Worm (Caenorhabditis elegans) whole organism, late embryonic: ENCODE data around the gene srj-26.

Experiments
- C08G9.2 ChIP-seq: sonication (generic microtip); optimal IDR thresholded peaks from 2 replicates; lab custom pipeline; 2016; ENCODE audit warnings: mild to moderate bottlenecking, missing genetic modification characterization, moderate library complexity, missing compliant biosample characterization
- K02D7.2 ChIP-seq: sonication (generic microtip); optimal IDR thresholded peaks from 2 replicates; lab custom pipeline; 2017; ENCODE audit warnings: mild to moderate bottlenecking, missing genetic modification characterization, missing compliant biosample characterization
- K09A11.1 ChIP-seq: sonication (generic microtip); optimal IDR thresholded peaks from 2 replicates; lab custom pipeline; 2017; ENCODE audit warnings: antibody characterized with exemption, mild to moderate bottlenecking, missing genetic modification characterization, missing compliant biosample characterization; ENCODE audit not compliant: insufficient read depth
- Y22D7AL.16 ChIP-seq: sonication (generic microtip); optimal IDR thresholded peaks from 2 replicates; lab custom pipeline; 2016; ENCODE audit warnings: missing genetic modification characterization, missing compliant biosample characterization
- ama-1 ChIP-seq: fragments of 150-350 bp; optimal IDR thresholded peaks from 2 replicates; lab custom pipeline; 2014
- ceh-18 ChIP-seq: sonication (generic microtip); optimal IDR thresholded peaks from 2 replicates; lab custom pipeline; 2016; ENCODE audit warnings: missing genetic modification characterization, missing compliant biosample characterization
- ceh-2 ChIP-seq: sonication (generic microtip); optimal IDR thresholded peaks from 2 replicates; lab custom pipeline; 2016; ENCODE audit warnings: missing genotype, missing genetic modification characterization, missing compliant biosample characterization
- ceh-22 ChIP-seq: sonication (generic microtip); optimal IDR thresholded peaks from 2 replicates; lab custom pipeline; 2017; ENCODE audit warnings: missing biosample characterization, missing genetic modification characterization
- ceh-31 ChIP-seq: sonication (generic microtip); optimal IDR thresholded peaks from 2 replicates; lab custom pipeline; 2016; ENCODE audit warnings: missing genetic modification characterization, missing compliant biosample characterization
- che-1 ChIP-seq: sonication (generic microtip); optimal IDR thresholded peaks from 2 replicates; lab custom pipeline; 2016; ENCODE audit warnings: mild to moderate bottlenecking, missing genetic modification characterization, missing compliant biosample characterization
- dve-1 ChIP-seq: sonication (generic microtip); optimal IDR thresholded peaks from 2 replicates; lab custom pipeline; 2017; ENCODE audit warnings: antibody characterized with exemption, mild to moderate bottlenecking, missing genetic modification characterization, missing compliant biosample characterization
- elt-2 ChIP-seq: sonication (generic microtip); optimal IDR thresholded peaks from 2 replicates; lab custom pipeline; 2016; ENCODE audit warnings: missing genetic modification reagents, missing genetic modification characterization, missing compliant biosample characterization
- elt-4 ChIP-seq: sonication (generic microtip); optimal IDR thresholded peaks from 2 replicates; lab custom pipeline; 2016; ENCODE audit warnings: missing genetic modification characterization, missing compliant biosample characterization
- ets-4 ChIP-seq: sonication (generic microtip); optimal IDR thresholded peaks from 2 replicates; lab custom pipeline; 2016; ENCODE audit warnings: missing genetic modification characterization, missing compliant biosample characterization
- fax-1 ChIP-seq: sonication (generic microtip); optimal IDR thresholded peaks from 2 replicates; lab custom pipeline; 2016; ENCODE audit warnings: missing genotype, missing genetic modification characterization, missing compliant biosample characterization
- gmeb-2 ChIP-seq: sonication (generic microtip); optimal IDR thresholded peaks from 2 replicates; lab custom pipeline; 2016; ENCODE audit warnings: missing genetic modification characterization, inconsistent platforms, missing compliant biosample characterization
- hlh-13 ChIP-seq: fragments of 200-800 bp; sonication (Bioruptor generic); optimal IDR thresholded peaks from 2 replicates; lab custom pipeline; 2018; ENCODE audit warnings: mild to moderate bottlenecking, missing genetic modification characterization, missing compliant biosample characterization
- hlh-15 ChIP-seq: sonication (generic microtip); optimal IDR thresholded peaks from 2 replicates; lab custom pipeline; 2016; ENCODE audit warnings: missing genetic modification characterization, missing compliant biosample characterization
- lin-11 ChIP-seq: fragments of 200-800 bp; sonication (Bioruptor generic); optimal IDR thresholded peaks from 2 replicates; lab custom pipeline; 2018; ENCODE audit warnings: mild to moderate bottlenecking, missing genetic modification characterization, missing compliant biosample characterization
- nfya-1 ChIP-seq: sonication (generic microtip); optimal IDR thresholded peaks from 2 replicates; lab custom pipeline; 2017; ENCODE audit warnings: missing genetic modification characterization, mild to moderate bottlenecking, missing compliant biosample characterization, antibody characterized with exemption, moderate library complexity
- pag-3 ChIP-seq: sonication (generic microtip); optimal IDR thresholded peaks from 2 replicates; lab custom pipeline; 2016; ENCODE audit warnings: missing compliant biosample characterization, missing genetic modification characterization, borderline replicate concordance
- pat-9 ChIP-seq: fragments of 200-800 bp; sonication (Bioruptor generic); optimal IDR thresholded peaks from 2 replicates; lab custom pipeline; 2018; ENCODE audit warnings: mild to moderate bottlenecking, missing genetic modification characterization, moderate library complexity, missing compliant biosample characterization
- pax-1 ChIP-seq: fragments of 150-350 bp; optimal IDR thresholded peaks from 2 replicates; lab custom pipeline; 2014; ENCODE audit warnings: missing biosample characterization, missing genetic modification characterization
- pha-2 ChIP-seq: sonication (generic microtip); optimal IDR thresholded peaks from 2 replicates; lab custom pipeline; 2017; ENCODE audit warnings: mild to moderate bottlenecking, missing genetic modification characterization, missing compliant biosample characterization
- pros-1 ChIP-seq: fragments of 150-350 bp; optimal IDR thresholded peaks from 2 replicates; lab custom pipeline; 2014; ENCODE audit warnings: missing biosample characterization, missing genetic modification reagents, missing genetic modification characterization
- ref-2 ChIP-seq: sonication (generic microtip); optimal IDR thresholded peaks from 2 replicates; lab custom pipeline; 2016; ENCODE audit warnings: missing genetic modification characterization, missing compliant biosample characterization
- rnt-1 ChIP-seq: sonication (generic microtip); optimal IDR thresholded peaks from 2 replicates; lab custom pipeline; 2016; ENCODE audit warnings: missing genetic modification characterization, missing compliant biosample characterization
- sox-2 ChIP-seq: fragments of 200-800 bp; sonication (Bioruptor generic); IDR thresholded peaks from 2 replicates; pipeline ENCODE4 v1.3.6; 2022; ENCODE audit warnings: missing genetic modification reagents, missing genetic modification characterization, missing compliant biosample characterization
- sox-4 ChIP-seq: sonication (generic microtip); optimal IDR thresholded peaks from 2 replicates; lab custom pipeline; 2017; ENCODE audit warnings: mild to moderate bottlenecking, missing genetic modification characterization, inconsistent platforms, missing compliant biosample characterization
- tbx-2 ChIP-seq: sonication (generic microtip); optimal IDR thresholded peaks from 2 replicates; lab custom pipeline; 2016; ENCODE audit warnings: missing genetic modification characterization, missing compliant biosample characterization
- tbx-7 ChIP-seq: sonication (generic microtip); optimal IDR thresholded peaks from 2 replicates; lab custom pipeline; 2016; ENCODE audit warnings: missing genotype, missing genetic modification characterization, missing compliant biosample characterization
- ttx-3 ChIP-seq: sonication (generic microtip); optimal IDR thresholded peaks from 2 replicates; lab custom pipeline; 2016; ENCODE audit warnings: missing genetic modification reagents, missing genetic modification characterization, missing compliant biosample characterization

Gene srj-26

DNA sequence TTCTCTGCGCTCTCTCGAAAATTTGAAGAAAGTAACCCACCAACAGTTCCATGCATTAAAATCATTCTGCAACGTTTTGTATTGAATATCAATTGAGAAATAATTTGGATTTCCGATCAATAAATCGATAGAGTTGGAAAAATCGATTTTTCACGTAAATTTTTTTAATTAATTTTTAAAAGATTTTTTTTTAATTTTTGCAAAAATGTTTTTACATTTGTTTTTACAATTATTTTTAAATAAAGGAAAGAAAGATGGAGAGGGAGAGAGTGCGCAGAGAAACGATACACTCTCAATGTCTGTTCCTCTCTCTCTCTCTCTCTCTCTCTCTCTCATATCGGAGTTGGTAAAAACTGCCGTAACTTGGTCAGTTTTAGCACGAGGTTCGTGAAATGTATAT, 4.6 kb downstream of the srj-26 start, which contains the start of gene ZK262.19:
Gene ZK262.19 (minus strand): TSS at position 101 of the 400 bp plus-strand sequence.
- no peak for TF ChIP-seq ceh-31 (tag; lab: Kevin White, UChicago)

DNA sequence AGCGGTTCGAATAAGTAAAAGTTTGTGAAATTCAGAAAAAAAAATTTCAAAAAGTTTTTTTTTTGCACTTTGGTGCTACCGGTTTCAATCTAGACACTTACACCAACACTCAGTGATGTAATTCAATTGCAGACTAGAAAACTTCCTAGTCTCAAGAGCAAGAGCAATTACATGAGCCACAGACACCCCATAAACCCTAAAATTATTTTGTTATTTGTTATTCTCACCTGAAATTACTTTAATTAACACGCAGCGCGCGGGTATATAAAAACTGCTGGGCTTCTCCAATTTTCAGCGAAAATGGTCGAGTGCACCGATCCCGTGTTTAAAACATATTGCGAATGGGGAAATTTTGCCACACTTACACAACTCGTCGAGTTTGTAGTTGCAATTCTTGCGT, 5.4 kb downstream of the srj-26 start, which contains the start of gene srw-83:
Gene srw-83 (plus strand): TSS at position 301 of the 400 bp plus-strand sequence.
- no peak for TF ChIP-seq ets-4
- TF ChIP-seq gmeb-2, result no peak
- no peak for TF ChIP-seq sox-4 (tag; lab: Kevin White, UChicago)
- no peak for TF ChIP-seq dve-1

DNA sequence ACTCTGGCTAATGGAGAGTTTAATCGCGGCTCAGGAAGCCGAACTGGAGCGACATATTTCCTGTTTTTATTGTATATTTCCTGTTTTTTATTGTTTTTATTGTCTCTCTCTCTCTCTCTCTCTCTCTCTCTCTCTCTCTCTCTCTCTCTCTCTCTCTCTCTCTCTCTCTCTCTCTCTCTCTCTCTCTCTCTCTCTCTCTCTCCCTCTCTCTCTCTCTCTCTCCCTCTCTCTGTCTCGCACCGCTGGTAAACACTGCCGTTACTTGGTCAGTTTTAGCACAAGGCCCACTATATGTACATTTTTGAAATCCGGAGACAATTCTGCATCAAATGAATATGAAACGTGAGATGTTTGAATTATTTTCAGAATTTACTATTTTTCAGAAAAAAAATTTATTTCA, 9.9 kb downstream of the srj-26 start:
- TF ChIP-seq pros-1 (tag; lab: Kevin White, UChicago), result no peak
- no peak for TF ChIP-seq ceh-2
- TF ChIP-seq pat-9 (tag; lab: Kevin White, UChicago), result no peak
- no peak for TF ChIP-seq lin-11 (tag; lab: Kevin White, UChicago)
- TF ChIP-seq tbx-7 (tag; lab: Kevin White, UChicago), result no peak
- no peak for TF ChIP-seq K09A11.1 (tag; lab: Kevin White, UChicago)
- TF ChIP-seq elt-2 (tag; lab: Kevin White, UChicago), result no peak

DNA sequence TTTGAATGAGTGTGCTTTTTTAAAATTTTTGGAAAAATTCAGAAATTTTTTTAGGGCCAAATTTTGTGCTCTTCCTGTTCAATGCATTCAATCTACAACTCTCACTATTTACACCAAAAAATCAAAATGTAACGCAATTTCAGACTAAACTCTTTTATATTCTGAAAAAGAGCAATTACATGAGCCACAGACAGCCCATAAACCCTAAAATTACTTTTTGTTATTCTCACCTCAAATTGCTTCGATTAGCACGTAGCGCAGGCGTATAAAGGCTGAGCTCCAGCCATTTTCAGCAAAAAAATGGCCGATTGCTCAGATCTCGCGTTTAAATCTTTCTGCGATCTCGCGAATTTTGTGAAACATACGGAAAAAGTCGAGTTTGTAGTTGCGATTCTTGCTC, 10.6 kb downstream of the srj-26 start, which contains the start of gene srw-82:
Gene srw-82 (plus strand): TSS at position 301 of the 400 bp plus-strand sequence.
- TF ChIP-seq dve-1, result no peak
- no peak for TF ChIP-seq ttx-3 (tag; lab: Kevin White, UChicago)
- no peak for TF ChIP-seq pax-1 (tag; lab: Kevin White, UChicago)
- TF ChIP-seq ceh-2, result no peak
- TF ChIP-seq tbx-2 (tag; lab: Kevin White, UChicago), result no peak
- no peak for TF ChIP-seq che-1 (tag; lab: Kevin White, UChicago)
- TF ChIP-seq pag-3 (tag; lab: Kevin White, UChicago), result no peak
- no peak for TF ChIP-seq ceh-18 (tag; lab: Kevin White, UChicago)

DNA sequence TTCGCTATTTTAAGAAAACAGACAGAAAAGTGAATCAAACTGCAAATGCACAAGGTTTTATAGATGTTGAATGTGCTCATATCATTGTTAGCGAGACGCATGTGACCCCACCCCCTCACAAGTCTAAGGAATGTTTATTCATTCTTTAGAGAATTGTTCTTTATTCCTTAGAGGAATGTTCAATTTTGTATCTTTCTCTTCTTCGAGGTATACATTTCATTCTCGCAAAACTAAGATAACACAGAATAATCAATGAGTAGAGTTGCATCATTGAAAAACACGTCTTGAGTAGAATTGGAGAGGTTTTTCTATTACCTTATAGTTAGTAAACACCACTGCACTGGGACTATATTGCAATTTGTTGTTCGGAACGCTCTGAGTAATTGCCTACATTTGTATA, 14.1 kb downstream of the srj-26 start, which contains the start of gene ZK262.20:
Gene ZK262.20 (minus strand): TSS at position 101 of the 400 bp plus-strand sequence.
- TF ChIP-seq ets-4 (no peak), ref-2 (no peak), pha-2 (no peak)

DNA sequence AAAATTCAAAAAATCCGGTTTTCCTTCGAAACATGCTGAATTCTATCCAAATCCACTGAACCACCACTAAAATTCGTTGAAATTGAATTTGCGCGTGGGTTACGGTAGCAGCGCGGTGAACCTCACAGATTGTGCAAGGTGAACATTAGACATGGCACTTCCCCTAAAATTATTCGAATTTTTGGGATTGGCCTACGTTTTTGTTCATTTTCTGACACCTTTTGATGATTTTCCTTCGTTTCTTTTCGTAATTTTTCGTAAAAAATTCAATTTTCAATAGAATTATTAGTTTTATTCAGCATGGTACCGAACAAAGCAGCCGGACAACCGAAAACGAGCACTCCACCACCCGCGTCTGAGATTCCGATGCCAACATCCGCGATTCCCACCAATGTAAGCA, 17.2 kb downstream of the srj-26 start, which contains the start of gene ZK262.8:
Gene ZK262.8 (plus strand): TSS at position 301 of the 400 bp plus-strand sequence.
- no peak for TF ChIP-seq fax-1 (tag; lab: Kevin White, UChicago)
- no peak for TF ChIP-seq K02D7.2 (tag; lab: Kevin White, UChicago)
- TF ChIP-seq sox-2 (GFP tag; lab: Robert Waterston, UW), result no peak
- no peak for TF ChIP-seq rnt-1 (tag; lab: Kevin White, UChicago)
- no peak for TF ChIP-seq elt-4 (tag; lab: Kevin White, UChicago)
- TF ChIP-seq dve-1, result no peak
- TF ChIP-seq ceh-18 (tag; lab: Kevin White, UChicago), result no peak
- no peak for TF ChIP-seq ama-1 (lab: Kevin White, UChicago)
- TF ChIP-seq nfya-1 (tag; lab: Kevin White, UChicago), result no peak
- no peak for TF ChIP-seq hlh-15
- no peak for TF ChIP-seq Y22D7AL.16 (tag; lab: Kevin White, UChicago)
- no peak for TF ChIP-seq C08G9.2 (tag; lab: Kevin White, UChicago)
- TF ChIP-seq hlh-13, result no peak
- TF ChIP-seq ceh-22 (tag; lab: Kevin White, UChicago), result no peak
